Fruit fly (Drosophila melanogaster) ovary, adult (tissue): Measurements from ENCODE around the gene gro.
A peak's percentile ranks its signal among the peaks of the same experiment; 100 is the strongest.

ENCODE experiments used
- CG17801 ChIP-seq: fragments of 200-800 bp; optimal IDR thresholded peaks from 2 replicates; lab custom pipeline; 2019; ENCODE audit warnings: missing biosample characterization, mild to moderate bottlenecking, missing genetic modification characterization, moderate library complexity; ENCODE audit not compliant: partially characterized antibody

Gene gro

dm6 chr3R:26007964-26008868 is 33.3 kb upstream of the gro start:
- peak; percentile 76 for TF ChIP-seq CG17801 (GFP tag; lab: Kevin White, UChicago)

dm6 chr3R:26008892-26009539 is 32.5 kb upstream of the gro start:
- no peak for TF ChIP-seq CG17801 (GFP tag; lab: Kevin White, UChicago)

- TF ChIP-seq CG17801 (GFP tag; lab: Kevin White, UChicago): no peak
Measured at dm6 chr3R:26009766-26010414, 31.6 kb upstream of the gro start.

DNA sequence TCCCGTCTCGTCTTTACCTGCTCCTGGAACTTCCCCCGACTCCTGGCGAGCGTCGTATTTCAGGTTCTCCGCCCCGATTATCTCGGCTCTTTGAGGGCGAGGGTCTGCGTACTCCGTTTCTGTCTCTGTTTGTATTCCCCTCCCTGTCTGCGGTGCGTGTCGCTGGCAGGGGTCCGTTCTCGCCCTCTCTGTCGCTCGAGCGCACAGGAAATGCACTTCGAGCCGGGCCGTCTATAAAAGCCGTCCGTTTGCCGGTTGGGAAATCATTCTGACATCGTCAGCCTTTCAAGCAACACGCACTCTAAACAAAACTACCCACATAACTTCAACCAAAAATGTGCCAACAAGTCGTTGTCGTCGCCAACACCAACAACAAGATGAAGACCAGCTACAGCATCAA is 30.9 kb upstream of the gro start:
- TF ChIP-seq CG17801 (GFP tag; lab: Kevin White, UChicago): no peak

- no peak for TF ChIP-seq CG17801 (GFP tag; lab: Kevin White, UChicago)
Measured at dm6 chr3R:26011542-26011941, 30.0 kb upstream of the gro start.

DNA sequence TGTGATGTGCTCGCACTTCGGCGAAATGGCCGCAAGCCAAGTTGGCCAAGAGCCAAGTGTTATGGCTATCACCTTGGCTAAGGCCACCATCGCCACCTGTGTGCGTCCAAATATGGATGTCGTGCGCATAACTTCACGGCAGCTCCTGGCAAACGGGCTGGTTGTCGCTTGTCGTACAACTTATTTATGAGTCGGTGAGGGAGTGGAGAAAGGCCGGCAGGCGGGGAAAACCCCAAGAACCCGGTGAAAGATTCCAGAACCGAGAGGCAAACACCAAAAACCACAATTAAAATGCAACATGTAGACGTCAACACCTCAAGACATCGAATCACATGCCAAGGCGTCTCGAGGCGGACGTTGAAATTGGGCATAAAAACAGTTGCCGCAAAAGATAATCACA is 29.2 kb upstream of the gro start:
- no peak for TF ChIP-seq CG17801 (GFP tag; lab: Kevin White, UChicago)

DNA sequence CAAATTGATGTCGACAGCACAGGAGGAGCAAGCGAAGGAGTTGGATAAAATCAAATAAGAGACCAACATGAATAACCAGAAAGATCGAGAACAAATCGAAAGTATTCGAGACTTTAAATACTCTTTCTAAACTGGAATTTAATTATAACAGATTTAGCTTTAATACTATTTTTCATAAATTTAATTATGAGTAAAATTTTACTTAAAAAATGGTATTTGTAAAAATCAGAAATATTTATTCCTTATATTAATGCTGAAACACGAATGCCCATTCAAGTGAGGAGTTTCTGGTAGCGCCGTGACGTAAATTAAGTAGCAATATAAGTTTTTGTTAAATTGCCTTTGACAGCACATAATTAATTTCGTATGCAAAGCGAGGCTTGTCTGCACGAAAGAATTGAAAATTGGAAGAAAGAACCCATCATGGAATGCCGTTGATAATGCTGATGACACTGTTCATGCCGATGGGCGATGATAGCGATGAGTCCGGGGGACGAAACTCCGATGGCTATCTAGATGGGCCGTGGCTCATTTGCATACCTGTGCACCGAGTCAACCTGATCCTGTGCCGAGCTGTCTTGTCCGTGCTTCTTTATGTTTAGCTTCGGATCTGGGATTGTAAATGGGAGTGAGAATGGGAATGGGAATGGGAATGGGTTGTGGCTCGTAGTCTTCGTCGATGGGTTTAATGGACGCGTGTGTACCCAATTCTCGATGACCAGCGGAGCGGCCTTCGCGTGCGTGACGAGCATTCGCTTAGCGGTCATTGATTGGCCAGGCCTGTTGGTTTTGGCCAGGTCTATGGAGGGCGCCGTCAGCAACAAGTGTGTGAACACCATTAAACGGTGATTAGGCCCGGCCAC is 28.5 kb upstream of the gro start:
- TF ChIP-seq CG17801 (GFP tag; lab: Kevin White, UChicago): no peak

- no peak for TF ChIP-seq CG17801 (GFP tag; lab: Kevin White, UChicago)
Measured at dm6 chr3R:26013664-26013948, 27.9 kb upstream of the gro start.

dm6 chr3R:26014262-26014833 is 27.2 kb upstream of the gro start, which contains the start of gene Kaz-m1:
Kaz-m1 (plus strand) TSS chr3R:26014721.
- TF ChIP-seq CG17801 (GFP tag; lab: Kevin White, UChicago): no peak

DNA sequence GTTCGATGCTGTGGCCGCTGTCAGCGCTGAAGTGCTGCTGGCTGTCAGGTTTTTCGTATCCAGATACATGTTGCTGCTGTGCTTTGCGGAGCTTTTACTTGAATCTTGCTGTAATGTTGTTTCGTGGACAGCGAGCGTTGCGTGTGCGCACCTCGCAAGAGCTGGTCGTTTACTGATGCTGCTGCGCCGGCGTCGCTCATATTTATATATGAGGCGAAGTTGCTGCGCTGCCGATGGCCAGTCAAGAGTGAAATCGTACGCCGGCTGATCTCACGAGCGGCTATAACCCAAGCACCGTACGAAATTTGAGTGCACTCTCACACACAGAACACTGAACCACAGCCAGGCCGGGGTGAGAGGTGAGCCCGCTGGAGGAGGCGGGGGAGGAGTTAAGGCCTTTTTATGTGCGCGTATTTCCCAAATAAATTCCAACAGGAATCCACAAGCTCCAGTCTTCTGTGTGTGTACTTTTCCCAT is 24.2 kb upstream of the gro start:
- no peak for TF ChIP-seq CG17801 (GFP tag; lab: Kevin White, UChicago)

- no peak for TF ChIP-seq CG17801 (GFP tag; lab: Kevin White, UChicago)
Measured at dm6 chr3R:26017771-26018731, 23.5 kb upstream of the gro start.

DNA sequence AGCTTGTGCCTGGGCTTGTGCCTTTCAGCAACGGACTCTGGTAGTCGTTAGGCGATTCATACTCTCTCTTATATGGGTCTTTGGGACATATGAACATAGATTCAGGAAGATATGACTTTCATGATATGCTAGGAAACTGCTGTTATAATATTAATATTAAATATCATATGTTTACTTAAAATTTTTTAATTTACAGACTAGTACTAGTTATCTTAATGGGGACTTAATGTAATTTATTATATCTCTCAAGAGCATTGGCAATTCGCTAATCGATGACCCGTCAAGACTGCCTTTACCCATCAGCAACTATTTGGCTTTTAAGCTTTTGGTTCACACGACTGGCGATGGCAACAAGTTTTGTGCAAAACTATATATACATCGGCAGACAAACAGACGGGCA is 22.3 kb upstream of the gro start:
- TF ChIP-seq CG17801 (GFP tag; lab: Kevin White, UChicago): no peak
